Worm (Caenorhabditis elegans): ENCODE results near the gene C15H11.10.

Gene C15H11.10

ce11 chrV:14414964-14415564, 23.1 kb downstream of the C15H11.10 start, which contains the start of the genes nxf-1 and C15H11.11 (continued):
- TF ChIP-seq hlh-11 (tag; optimal IDR thresholded peaks at IDR 0.05) (peak; percentile 84), daf-12 (tag; optimal IDR thresholded peaks at IDR 0.05) (no peak), dmd-6 (GFP tag; IDR thresholded peaks at IDR 0.05) (peak; percentile 81), tra-1 (GFP tag; IDR thresholded peaks at IDR 0.05) (0 out of 2 replicates have a peak, but pooled peaks have one; percentile 43), spr-3 (GFP tag; optimal IDR thresholded peaks at IDR 0.05) (no peak), mxl-3 (GFP tag; optimal IDR thresholded peaks at IDR 0.05) (peak; percentile 14), T20F7.1 (GFP tag; optimal IDR thresholded peaks at IDR 0.05) (peak; percentile 81), ceh-28 (tag; optimal IDR thresholded peaks at IDR 0.05) (no peak), zfp-2 (tag; optimal IDR thresholded peaks at IDR 0.05) (no peak), pha-4 (GFP tag; IDR thresholded peaks at IDR 0.05) (no peak), pha-4 (tag; optimal IDR thresholded peaks at IDR 0.05) (no peak), dve-1 (tag; optimal IDR thresholded peaks at IDR 0.05; ENCODE audit: insufficient read depth) (peak; percentile 80), nhr-237 (tag; optimal IDR thresholded peaks at IDR 0.05) (no peak), ces-1 (GFP tag; optimal IDR thresholded peaks at IDR 0.05) (no peak), mxl-2 (GFP tag; conservative IDR thresholded peaks at IDR 0.05) (no peak)

- no peak for TF ChIP-seq tra-1 (GFP tag; IDR thresholded peaks at IDR 0.05)
- no peak for TF ChIP-seq dpl-1 (GFP tag; optimal IDR thresholded peaks at IDR 0.05)
- peak in 1 of 2 experiments; percentile 19 for TF ChIP-seq unc-62 (GFP tag; optimal IDR thresholded peaks at IDR 0.05 in 1 of 2)
- no peak for TF ChIP-seq unc-62 (tag; optimal IDR thresholded peaks at IDR 0.05)
- peak in 1 of 2 experiments; percentile 19 for TF ChIP-seq lsy-2 (tag; optimal IDR thresholded peaks at IDR 0.05)
- TF ChIP-seq fos-1 (tag; optimal IDR thresholded peaks at IDR 0.05) = no peak
- no peak for TF ChIP-seq madf-5 (GFP tag; IDR thresholded peaks at IDR 0.05)
- peak; percentile 39 for TF ChIP-seq R02D3.7 (tag; optimal IDR thresholded peaks at IDR 0.05)
These were observed 25.8 kb downstream of the C15H11.10 start, which contains the start of the genes nxf-2 and set-31 for ce11 chrV:14417735-14418134. Gene nxf-2, minus strand, starts transcription at chrV:14417835. Gene set-31, plus strand, starts transcription at chrV:14417903.

ce11 chrV:14419855-14420254, 27.9 kb downstream of the C15H11.10 start:
- no peak for TF ChIP-seq duxl-1 (tag; optimal IDR thresholded peaks at IDR 0.05; ENCODE audit: poor library complexity)
- peak; percentile 26; the same call in 1 of the 2 replicates for TF ChIP-seq lin-38 (GFP tag; IDR thresholded peaks at IDR 0.05)

ce11 chrV:14421325-14421724, 29.4 kb downstream of the C15H11.10 start, which contains the start of gene dhs-22:
Gene dhs-22, minus strand, starts transcription at chrV:14421440.
- TF ChIP-seq lin-38 (GFP tag; IDR thresholded peaks at IDR 0.05) (0 out of 2 replicates have a peak, but pooled peaks have one; percentile 44), nhr-77 (tag; optimal IDR thresholded peaks at IDR 0.05) (no peak), Y75B8A.6 (GFP tag; IDR thresholded peaks at IDR 0.05) (no peak), skn-1 (tag; optimal IDR thresholded peaks at IDR 0.05) (no peak), tra-1 (GFP tag; IDR thresholded peaks at IDR 0.05) (no peak), nhr-42 (GFP tag; IDR thresholded peaks at IDR 0.05) (no peak), egl-43 (GFP tag; IDR thresholded peaks at IDR 0.05) (no peak), mdt-29 (GFP tag; IDR thresholded peaks at IDR 0.05) (no peak), pqm-1 (tag; optimal IDR thresholded peaks at IDR 0.05) (peak; percentile 24), ceh-62 (tag; optimal IDR thresholded peaks at IDR 0.05) (no peak), T26A8.4 (GFP tag; IDR thresholded peaks at IDR 0.05) (no peak), pha-4 (GFP tag; IDR thresholded peaks at IDR 0.05) (peak; percentile 49; the same call in 1 of the 2 replicates), pha-4 (tag; optimal IDR thresholded peaks at IDR 0.05) (no peak), mep-1 (tag; optimal IDR thresholded peaks at IDR 0.05) (peak; percentile 36), daf-16 (GFP tag; optimal IDR thresholded peaks at IDR 0.05) (no peak), daf-16 (tag; optimal IDR thresholded peaks at IDR 0.05) (peak; percentile 81)

All from whole organism, L4 larva.